Worm (Caenorhabditis elegans): ENCODE measurements around the gene fbxb-78.

The fbxb-78 gene

DNA sequence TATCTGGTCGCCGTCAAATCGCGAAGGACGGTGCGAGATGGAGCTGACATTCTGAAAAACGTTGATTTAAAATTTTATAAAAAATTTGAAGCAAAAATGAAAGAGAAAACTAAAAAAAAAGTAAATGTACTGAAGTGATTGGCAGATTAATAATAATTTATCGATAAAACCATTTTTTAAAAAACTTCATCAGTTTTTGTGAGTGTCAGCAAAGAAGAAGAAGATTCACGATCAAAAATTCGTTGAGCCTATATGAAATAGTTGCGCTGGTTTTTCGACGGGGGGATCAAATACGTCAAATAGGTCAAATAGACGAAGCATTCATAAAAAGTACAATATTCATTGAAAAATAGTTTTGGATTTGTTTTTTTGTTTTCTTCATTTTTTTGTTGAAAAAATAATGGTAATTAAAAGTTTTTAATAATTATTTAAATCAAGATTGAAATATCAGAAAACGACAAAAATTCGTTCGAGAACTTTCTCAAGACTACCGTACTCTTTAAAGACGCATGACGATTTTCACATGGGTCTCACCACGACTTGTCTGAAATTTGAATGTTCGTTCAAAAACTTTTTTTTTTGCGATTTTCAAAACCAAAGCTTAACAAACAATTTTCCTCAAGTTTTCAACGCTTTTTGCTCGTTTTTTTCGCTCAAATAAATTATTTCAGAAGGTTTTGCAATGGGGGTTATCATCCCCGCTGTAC lies 23.2 kb downstream of the fbxb-78 start, which contains the start of the genes memi-1 and cyp-31A3 (continued):
- no peak for TF ChIP-seq B0261.1 (tag; optimal IDR thresholded peaks at IDR 0.05)
- TF ChIP-seq ztf-3 (GFP tag; optimal IDR thresholded peaks at IDR 0.05) = no peak
- TF ChIP-seq nhr-27 (tag; optimal IDR thresholded peaks at IDR 0.05) = no peak
- no peak for TF ChIP-seq aptf-2 (GFP tag; conservative IDR thresholded peaks at IDR 0.05)
- no peak for TF ChIP-seq die-1 (tag; optimal IDR thresholded peaks at IDR 0.05)
- TF ChIP-seq egrh-3 (GFP tag; IDR thresholded peaks at IDR 0.05) = no peak
- no peak for TF ChIP-seq somi-1 (GFP tag; optimal IDR thresholded peaks at IDR 0.05)
- no peak for TF ChIP-seq ceh-100 (GFP tag; IDR thresholded peaks at IDR 0.05)
- TF ChIP-seq aptf-3 (GFP tag; IDR thresholded peaks at IDR 0.05) = no peak
- TF ChIP-seq athp-1 (tag; optimal IDR thresholded peaks at IDR 0.05) = no peak
- no peak for TF ChIP-seq lin-35 (GFP tag; optimal IDR thresholded peaks at IDR 0.05)
- TF ChIP-seq pha-4 (tag; optimal IDR thresholded peaks at IDR 0.05) = no peak
- TF ChIP-seq dpff-1 (tag; optimal IDR thresholded peaks at IDR 0.05) = no peak
- peak; percentile 44; the same call in 1 of the 2 replicates for TF ChIP-seq pbrm-1 (GFP tag; IDR thresholded peaks at IDR 0.05)
- TF ChIP-seq C17E4.6 (GFP tag; IDR thresholded peaks at IDR 0.05) = no peak
- TF ChIP-seq hsf-1 (GFP tag; IDR thresholded peaks at IDR 0.05) = peak; percentile 99
- TF ChIP-seq rcor-1 (GFP tag; IDR thresholded peaks at IDR 0.05) = no peak
- no peak for TF ChIP-seq egl-18 (GFP tag; IDR thresholded peaks at IDR 0.05)
- TF ChIP-seq ceh-27 (GFP tag; optimal IDR thresholded peaks at IDR 0.05) = no peak
- TF ChIP-seq nhr-80 (tag; optimal IDR thresholded peaks at IDR 0.05) = no peak
- TF ChIP-seq gei-17 (GFP tag; optimal IDR thresholded peaks at IDR 0.05) = no peak
- peak; percentile 54 for TF ChIP-seq tlf-1 (GFP tag; optimal IDR thresholded peaks at IDR 0.05)
- no peak for TF ChIP-seq mel-28 (tag; optimal IDR thresholded peaks at IDR 0.05; ENCODE audit: borderline replicate concordance)
- TF ChIP-seq snpc-1.1 (tag; optimal IDR thresholded peaks at IDR 0.05; ENCODE audit: insufficient read depth) = peak; percentile 46
- no peak for TF ChIP-seq lin-40 (tag; optimal IDR thresholded peaks at IDR 0.05)
- TF ChIP-seq F22D6.2 (tag; optimal IDR thresholded peaks at IDR 0.05) = no peak
- TF ChIP-seq mxl-1 (tag; optimal IDR thresholded peaks at IDR 0.05) = no peak
- no peak for TF ChIP-seq cebp-1 (GFP tag; IDR thresholded peaks at IDR 0.05)
- no peak for TF ChIP-seq cebp-1 (tag; optimal IDR thresholded peaks at IDR 0.05)
- TF ChIP-seq dpl-1 (GFP tag; optimal IDR thresholded peaks at IDR 0.05) = no peak
- no peak for TF ChIP-seq ztf-28 (GFP tag; IDR thresholded peaks at IDR 0.05)
- TF ChIP-seq snpc-4 (GFP tag; optimal IDR thresholded peaks at IDR 0.05) = peak; percentile 37
- peak; percentile 8 to 80 (median 58) for TF ChIP-seq snpc-4 (tag; optimal IDR thresholded peaks at IDR 0.05)
- TF ChIP-seq xnd-1 (tag; optimal IDR thresholded peaks at IDR 0.05) = peak; percentile 86
- TF ChIP-seq rpc-1 (optimal IDR thresholded peaks at IDR 0.05) = no peak
- no peak for TF ChIP-seq rpc-1 (tag; optimal IDR thresholded peaks at IDR 0.05)
- TF ChIP-seq snpc-1.3 (tag; optimal IDR thresholded peaks at IDR 0.05; ENCODE audit: insufficient read depth) = peak; percentile 52
- TF ChIP-seq B0019.2 (GFP tag; conservative IDR thresholded peaks at IDR 0.05) = no peak; the same call in 1 of the 2 replicates
- TF ChIP-seq T26A5.8 (tag; optimal IDR thresholded peaks at IDR 0.05) = no peak
- TF ChIP-seq fkh-3 (tag; optimal IDR thresholded peaks at IDR 0.05) = no peak
- no peak for TF ChIP-seq lsy-27 (tag; optimal IDR thresholded peaks at IDR 0.05; ENCODE audit: borderline replicate concordance, insufficient read depth)
- TF ChIP-seq efl-1 (GFP tag; optimal IDR thresholded peaks at IDR 0.05) = peak; percentile 32
- no peak for TF ChIP-seq T07F8.4 (tag; optimal IDR thresholded peaks at IDR 0.05)
- TF ChIP-seq zim-3 (tag; optimal IDR thresholded peaks at IDR 0.05) = no peak
- TF ChIP-seq nfya-1 (tag; optimal IDR thresholded peaks at IDR 0.05; ENCODE audit: borderline replicate concordance, insufficient read depth) = no peak
- TF ChIP-seq bed-2 (GFP tag; IDR thresholded peaks at IDR 0.05) = no peak
- TF ChIP-seq hmg-1.2 (GFP tag; IDR thresholded peaks at IDR 0.05) = 0 out of 2 replicates have a peak, but pooled peaks have one; percentile 20
- peak; percentile 85 for TF ChIP-seq lin-54 (GFP tag; optimal IDR thresholded peaks at IDR 0.05)

Measured in whole organism, young adult.